Worm (Caenorhabditis elegans) whole organism, L4 larva: ENCODE data around the gene K10B4.3.

Source experiments
- F37D6.2 ChIP-seq: sonication (generic microtip); optimal IDR thresholded peaks from 2 replicates; lab custom pipeline; 2016; ENCODE audit warnings: mild to moderate bottlenecking, missing genetic modification characterization, missing compliant biosample characterization
- Y48G9A.11 ChIP-seq: fragments of 200-800 bp; sonication (Bioruptor generic); IDR thresholded peaks from 2 replicates; pipeline ENCODE4 v1.3.6; 2022; ENCODE audit warnings: missing genetic modification reagents, missing genetic modification characterization, missing compliant biosample characterization
- ZK546.5 ChIP-seq, 2 experiments: sonication (generic microtip); optimal IDR thresholded peaks; 2 replicates each; lab custom pipeline; 2017; ENCODE audit warnings: missing biosample characterization in 2 of 2, missing genetic modification characterization in 2 of 2
- aha-1 ChIP-seq: fragments of 150-350 bp; peaks from one replicate; lab custom pipeline; 2014; ENCODE audit warnings: missing biosample characterization, missing genetic modification characterization
- aly-2 ChIP-seq: sonication (generic microtip); optimal IDR thresholded peaks from 2 replicates; lab custom pipeline; 2018; ENCODE audit warnings: missing biosample characterization, missing genetic modification characterization
- ama-1 ChIP-seq: fragments of 150-350 bp; optimal IDR thresholded peaks from 2 replicates; lab custom pipeline; 2014; ENCODE audit warnings: inconsistent platforms, mixed read lengths
- arid-1 ChIP-seq: fragments of 200-800 bp; sonication (Bioruptor generic); conservative IDR thresholded peaks from 2 replicates; pipeline ENCODE4 v1.3.6; 2022; ENCODE audit warnings: missing genetic modification reagents, missing genetic modification characterization, missing compliant biosample characterization
- ceh-20 ChIP-seq: fragments of 200-800 bp; sonication (Bioruptor generic); IDR thresholded peaks from 2 replicates; pipeline ENCODE4 v1.3.6; 2022; ENCODE audit warnings: missing genetic modification reagents, missing genetic modification characterization, missing compliant biosample characterization
- cey-2 ChIP-seq: sonication (generic microtip); optimal IDR thresholded peaks from 3 replicates; lab custom pipeline; 2017; ENCODE audit warnings: missing genetic modification characterization, mild to moderate bottlenecking, missing compliant biosample characterization, antibody characterized with exemption, borderline replicate concordance; ENCODE audit not compliant: insufficient read depth
- daf-16 ChIP-seq, 3 experiments: sonication (generic microtip); optimal IDR thresholded peaks; 2 replicates each; lab custom pipeline; 2016 to 2017; ENCODE audit warnings: missing genetic modification characterization in 3 of 3, missing genetic modification reagents in 3 of 3, mild to moderate bottlenecking in 2 of 3, missing compliant biosample characterization in 2 of 3, missing biosample characterization in 1 of 3, moderate library complexity in 1 of 3
- dmd-6 ChIP-seq: fragments of 200-800 bp; sonication (Bioruptor generic); IDR thresholded peaks from 2 replicates; pipeline ENCODE4 v1.3.6; 2022; ENCODE audit warnings: missing genetic modification reagents, missing genetic modification characterization, missing compliant biosample characterization
- dpl-1 ChIP-seq: fragments of 150-350 bp; optimal IDR thresholded peaks from 2 replicates; lab custom pipeline; 2014; ENCODE audit warnings: missing biosample characterization, missing genetic modification reagents, missing genetic modification characterization
- dve-1 ChIP-seq: sonication (generic microtip); optimal IDR thresholded peaks from 2 replicates; lab custom pipeline; 2017; ENCODE audit warnings: antibody characterized with exemption, mild to moderate bottlenecking, missing genetic modification characterization, missing compliant biosample characterization; ENCODE audit not compliant: insufficient read depth
- hlh-11 ChIP-seq: fragments of 200-800 bp; sonication (Bioruptor generic); optimal IDR thresholded peaks from 2 replicates; lab custom pipeline; 2018; ENCODE audit warnings: mild to moderate bottlenecking, missing genetic modification characterization, missing compliant biosample characterization
- hlh-30 ChIP-seq: sonication (generic microtip); optimal IDR thresholded peaks from 2 replicates; lab custom pipeline; 2017; ENCODE audit warnings: antibody characterized with exemption, mild to moderate bottlenecking, missing genetic modification characterization, missing compliant biosample characterization; ENCODE audit not compliant: insufficient read depth
- hmg-1.1 ChIP-seq: fragments of 200-800 bp; sonication (Bioruptor generic); IDR thresholded peaks from 2 replicates; pipeline ENCODE4 v1.3.6; 2022; ENCODE audit warnings: missing genetic modification reagents, missing genetic modification characterization, missing compliant biosample characterization
- jun-1 ChIP-seq: fragments of 150-350 bp; optimal IDR thresholded peaks from 2 replicates; lab custom pipeline; 2014; ENCODE audit warnings: missing biosample characterization, missing genetic modification reagents, missing genetic modification characterization
- lin-1 ChIP-seq: fragments of 200-800 bp; sonication (Bioruptor generic); IDR thresholded peaks from 2 replicates; pipeline ENCODE4 v1.3.6; 2022; ENCODE audit warnings: missing genetic modification reagents, missing genetic modification characterization, missing compliant biosample characterization
- lin-38 ChIP-seq: fragments of 200-800 bp; sonication (Bioruptor generic); IDR thresholded peaks from 2 replicates; pipeline ENCODE4 v1.3.6; 2022; ENCODE audit warnings: missing genetic modification reagents, missing genetic modification characterization, missing compliant biosample characterization
- lsy-2 ChIP-seq, 2 experiments: fragments of 150-350 bp in 1 of 2; sonication (generic microtip) in 1 of 2; optimal IDR thresholded peaks; 2 replicates each; lab custom pipeline; 2014 to 2017; ENCODE audit warnings: missing biosample characterization in 2 of 2, missing genetic modification characterization in 2 of 2
- madf-5 ChIP-seq, 2 experiments: fragments of 200-800 bp; sonication (Bioruptor generic); IDR thresholded peaks; 2 replicates each; pipeline ENCODE4 v1.3.6; 2022; ENCODE audit warnings: missing compliant biosample characterization in 2 of 2, missing genetic modification characterization in 2 of 2
- mdl-1 ChIP-seq, 2 experiments: fragments of 150-350 bp in 1 of 2; sonication (generic microtip) in 1 of 2; optimal IDR thresholded peaks; 2 replicates each; lab custom pipeline; 2014 to 2017; ENCODE audit warnings: missing biosample characterization in 2 of 2, missing genetic modification characterization in 2 of 2
- mep-1 ChIP-seq: fragments of 150-350 bp; sonication (generic microtip); optimal IDR thresholded peaks from 3 replicates; lab custom pipeline; 2014; ENCODE audit warnings: missing biosample characterization, missing genetic modification characterization
- mes-2 ChIP-seq: sonication (generic microtip); optimal IDR thresholded peaks from 2 replicates; lab custom pipeline; 2016; ENCODE audit warnings: missing genotype, mild to moderate bottlenecking, missing genetic modification characterization, missing compliant biosample characterization; ENCODE audit not compliant: poor library complexity, severe bottlenecking
- mxl-2 ChIP-seq: fragments of 200-800 bp; sonication (Bioruptor generic); conservative IDR thresholded peaks from 2 replicates; pipeline ENCODE4 v1.3.6; 2022; ENCODE audit warnings: missing genetic modification reagents, missing genetic modification characterization, missing compliant biosample characterization
- mxl-3 ChIP-seq: fragments of 200-800 bp; sonication (Bioruptor generic); optimal IDR thresholded peaks from 2 replicates; lab custom pipeline; 2018; ENCODE audit warnings: mild to moderate bottlenecking, missing genetic modification characterization, missing compliant biosample characterization
- nhr-25 ChIP-seq: sonication (generic microtip); optimal IDR thresholded peaks from 2 replicates; lab custom pipeline; 2017; ENCODE audit warnings: missing genetic modification characterization, mild to moderate bottlenecking, missing compliant biosample characterization, antibody characterized with exemption, moderate library complexity, borderline replicate concordance; ENCODE audit not compliant: insufficient read depth
- nhr-28 ChIP-seq: fragments of 150-350 bp; optimal IDR thresholded peaks from 2 replicates; lab custom pipeline; 2014; ENCODE audit warnings: missing biosample characterization, missing genetic modification characterization
- nhr-41 ChIP-seq: fragments of 200-800 bp; sonication (Bioruptor generic); IDR thresholded peaks from 2 replicates; pipeline ENCODE4 v1.3.6; 2022; ENCODE audit warnings: missing genetic modification reagents, missing genetic modification characterization, missing compliant biosample characterization
- nhr-42 ChIP-seq: fragments of 200-800 bp; sonication (Bioruptor generic); IDR thresholded peaks from 2 replicates; pipeline ENCODE4 v1.3.6; 2022; ENCODE audit warnings: missing genetic modification characterization, missing compliant biosample characterization
- nhr-48 ChIP-seq: sonication (generic microtip); optimal IDR thresholded peaks from 2 replicates; lab custom pipeline; 2016; ENCODE audit warnings: mild to moderate bottlenecking, missing genetic modification characterization, missing compliant biosample characterization
- nhr-6 ChIP-seq: fragments of 150-350 bp; optimal IDR thresholded peaks from 2 replicates; lab custom pipeline; 2014; ENCODE audit warnings: missing biosample characterization, missing genetic modification characterization
- nhr-77 ChIP-seq: fragments of 150-350 bp; optimal IDR thresholded peaks from 2 replicates; lab custom pipeline; 2014; ENCODE audit warnings: missing biosample characterization, missing genetic modification characterization
- php-3 ChIP-seq: fragments of 200-800 bp; sonication (Bioruptor generic); IDR thresholded peaks from 2 replicates; pipeline ENCODE4 v1.3.6; 2022; ENCODE audit warnings: missing genetic modification reagents, missing genetic modification characterization, missing compliant biosample characterization
- pqm-1 ChIP-seq: sonication (generic microtip); optimal IDR thresholded peaks from 2 replicates; lab custom pipeline; 2017; ENCODE audit warnings: missing biosample characterization, missing genetic modification characterization
- saeg-2 ChIP-seq: fragments of 200-800 bp; sonication (Bioruptor generic); IDR thresholded peaks from 2 replicates; pipeline ENCODE4 v1.3.6; 2022; ENCODE audit warnings: missing genetic modification reagents, missing genetic modification characterization, missing compliant biosample characterization
- sdz-12 ChIP-seq: fragments of 200-800 bp; sonication (Bioruptor generic); optimal IDR thresholded peaks from 2 replicates; lab custom pipeline; 2018; ENCODE audit warnings: mild to moderate bottlenecking, missing genetic modification characterization, missing compliant biosample characterization
- snpc-1.2 ChIP-seq: fragments of 200-800 bp; sonication (Bioruptor generic); IDR thresholded peaks from 2 replicates; pipeline ENCODE4 v1.3.6; 2022; ENCODE audit warnings: missing genetic modification reagents, missing genetic modification characterization, missing compliant biosample characterization
- tra-1 ChIP-seq: fragments of 200-800 bp; sonication (Bioruptor generic); IDR thresholded peaks from 2 replicates; pipeline ENCODE4 v1.3.6; 2022; ENCODE audit warnings: missing genetic modification reagents, missing genetic modification characterization, missing compliant biosample characterization
- unc-62 ChIP-seq, 3 experiments: fragments of 150-350 bp in 1 of 3; sonication (generic microtip); optimal IDR thresholded peaks in 2 of 3; peaks in 1 of 3; 1 replicate in 1 of 3; 2 replicates in 2 of 3; lab custom pipeline; 2014 to 2017; ENCODE audit warnings: missing biosample characterization in 3 of 3, missing genetic modification characterization in 3 of 3, missing genetic modification reagents in 3 of 3, missing genotype in 1 of 3
- zag-1 ChIP-seq: fragments of 150-350 bp; optimal IDR thresholded peaks from 2 replicates; lab custom pipeline; 2014; ENCODE audit warnings: missing biosample characterization, missing genetic modification characterization
- zfp-2 ChIP-seq: sonication (generic microtip); optimal IDR thresholded peaks from 2 replicates; lab custom pipeline; 2016; ENCODE audit warnings: mild to moderate bottlenecking, missing genetic modification characterization, missing compliant biosample characterization

K10B4.3 gene

DNA sequence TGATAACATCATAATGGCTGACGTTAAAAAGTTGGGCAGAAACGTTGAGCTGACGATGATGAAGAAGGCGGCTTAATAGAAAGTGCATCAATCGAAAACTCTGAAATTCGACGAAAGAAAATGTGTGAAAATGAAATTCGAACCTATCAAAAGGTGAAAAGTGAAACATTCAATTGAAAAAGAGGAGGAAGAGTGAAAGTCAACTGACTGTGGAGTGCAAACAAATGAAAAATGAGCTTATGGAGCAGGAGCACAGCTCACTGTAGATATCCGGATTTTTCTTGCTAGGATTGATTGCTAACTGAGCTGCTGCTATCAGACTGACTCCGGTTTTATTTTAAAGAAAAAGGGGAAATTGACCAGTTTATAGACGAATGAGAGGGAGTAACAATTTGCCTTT is at the start of gene K10B4.3:
Gene K10B4.3 (minus strand): TSS at position 101 of the 400 bp plus-strand sequence.
- TF ChIP-seq unc-62 (GFP tag; optimal IDR thresholded peaks at IDR 0.05 in 1 of 2; lab: Kevin White, UChicago) (peak in 1 of 2 experiments; percentile 70), unc-62 (tag; optimal IDR thresholded peaks at IDR 0.05; lab: Kevin White, UChicago) (no peak), ZK546.5 (tag; optimal IDR thresholded peaks at IDR 0.05; lab: Kevin White, UChicago) (no peak)

DNA sequence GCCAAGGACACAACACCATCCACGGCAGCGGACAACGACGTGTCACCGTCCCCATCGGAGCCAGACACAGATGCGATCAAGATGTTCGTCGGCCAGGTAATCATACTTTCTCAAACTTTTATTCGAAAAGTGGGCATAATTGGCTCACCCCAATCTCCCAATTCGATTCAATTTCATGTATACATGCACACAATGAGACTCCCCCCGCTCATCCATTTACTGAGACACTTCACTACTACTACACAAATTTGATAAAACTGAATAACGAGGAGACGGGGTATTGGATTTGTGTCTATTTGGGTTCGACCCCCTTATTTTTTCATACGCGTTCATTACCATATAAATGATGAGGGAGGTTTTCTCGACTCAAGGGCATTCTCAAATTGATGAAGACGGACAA is 42.2 kb upstream of the K10B4.3 start:
- peak; percentile 15 for TF ChIP-seq mes-2 (tag; lab: Kevin White, UChicago)
- TF ChIP-seq aly-2 (tag; lab: Kevin White, UChicago) = no peak

DNA sequence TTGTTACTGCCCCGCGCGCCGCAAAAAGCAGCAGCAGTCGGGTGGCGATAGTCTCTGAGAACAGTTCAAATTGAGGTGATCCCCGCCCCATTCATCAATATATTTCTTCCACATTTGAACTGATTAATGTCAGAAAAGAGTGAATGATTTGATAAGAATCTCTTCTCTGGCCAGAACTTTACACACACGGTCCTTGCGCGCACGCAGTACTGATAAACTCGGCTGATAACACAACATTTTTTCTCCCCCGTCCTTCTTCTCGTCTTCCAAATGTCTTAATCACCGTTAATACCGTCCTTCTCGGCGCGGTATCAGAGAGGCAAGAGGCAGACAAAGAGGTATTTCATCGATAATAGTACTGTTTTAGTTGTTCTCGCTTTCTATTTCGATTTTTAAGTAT is 41.2 kb upstream of the K10B4.3 start, which contains the start of gene etr-1:
Gene etr-1 (plus strand): TSS at position 193 of the 400 bp plus-strand sequence.
- TF ChIP-seq daf-16 (GFP tag; optimal IDR thresholded peaks at IDR 0.05; lab: Kevin White, UChicago) (no peak), daf-16 (tag; optimal IDR thresholded peaks at IDR 0.05; lab: Kevin White, UChicago) (peak; percentile 82), cey-2 (tag; lab: Kevin White, UChicago) (peak; percentile 48), dpl-1 (GFP tag; lab: Kevin White, UChicago) (peak; percentile 30), php-3 (peak; percentile 83), nhr-6 (tag; lab: Kevin White, UChicago) (peak; percentile 47), zag-1 (tag; lab: Kevin White, UChicago) (no peak), lin-38 (peak; percentile 25; the same call in 1 of the 2 replicates), mes-2 (tag; lab: Kevin White, UChicago) (peak; percentile 44), ceh-20 (GFP tag; lab: Robert Waterston, UW) (peak; percentile 61), hmg-1.1 (GFP tag; lab: Robert Waterston, UW) (0 out of 2 replicates have a peak, but pooled peaks have one; percentile 12), hlh-11 (tag; lab: Kevin White, UChicago) (peak; percentile 94), dve-1 (tag; lab: Kevin White, UChicago) (peak; percentile 88), sdz-12 (GFP tag; lab: Kevin White, UChicago) (no peak), lin-1 (peak; percentile 70), mdl-1 (tag; optimal IDR thresholded peaks at IDR 0.05; lab: Kevin White, UChicago) (peak in 1 of 2 experiments; percentile 57), nhr-77 (peak; percentile 66), nhr-42 (GFP tag; lab: Robert Waterston, UW) (0 out of 2 replicates have a peak, but pooled peaks have one; percentile 11), nhr-28 (peak; percentile 92), mxl-3 (GFP tag; lab: Kevin White, UChicago) (peak; percentile 88), mxl-2 (GFP tag; lab: Robert Waterston, UW) (peak; percentile 37; the same call in 1 of the 2 replicates), hlh-30 (tag; lab: Kevin White, UChicago) (peak; percentile 46), saeg-2 (GFP tag; lab: Robert Waterston, UW) (no peak), Y48G9A.11 (GFP tag; lab: Robert Waterston, UW) (no peak), zfp-2 (tag; lab: Kevin White, UChicago) (no peak), aha-1 (tag; lab: Kevin White, UChicago) (peak; percentile 37), lsy-2 (tag; optimal IDR thresholded peaks at IDR 0.05; lab: Kevin White, UChicago) (peak in 1 of 2 experiments; percentile 47), F37D6.2 (tag; lab: Kevin White, UChicago) (no peak), nhr-48 (tag; lab: Kevin White, UChicago) (peak; percentile 71), pqm-1 (peak; percentile 97), dmd-6 (GFP tag; lab: Robert Waterston, UW) (peak; percentile 92), nhr-41 (GFP tag; lab: Robert Waterston, UW) (peak; percentile 64), nhr-25 (peak; percentile 16), jun-1 (tag; lab: Kevin White, UChicago) (peak; percentile 22), tra-1 (GFP tag; lab: Robert Waterston, UW) (peak; percentile 84), madf-5 (GFP tag; IDR thresholded peaks at IDR 0.05; lab: Robert Waterston, UW) (no peak), arid-1 (0 out of 2 replicates have a peak, but pooled peaks have one; percentile 21), ama-1 (peak; percentile 15), mep-1 (tag; lab: Kevin White, UChicago) (peak; percentile 16), unc-62 (GFP tag; optimal IDR thresholded peaks at IDR 0.05 in 1 of 2; lab: Kevin White, UChicago) (peak in 1 of 2 experiments; percentile 13), unc-62 (tag; optimal IDR thresholded peaks at IDR 0.05; lab: Kevin White, UChicago) (no peak), snpc-1.2 (GFP tag; lab: Robert Waterston, UW) (no peak)
- TF ChIP-seq, all 104 proteins: peak for 32
